Fruit fly (Drosophila melanogaster): ENCODE measurements around the gene Atg4a.

Atg4a gene

DNA sequence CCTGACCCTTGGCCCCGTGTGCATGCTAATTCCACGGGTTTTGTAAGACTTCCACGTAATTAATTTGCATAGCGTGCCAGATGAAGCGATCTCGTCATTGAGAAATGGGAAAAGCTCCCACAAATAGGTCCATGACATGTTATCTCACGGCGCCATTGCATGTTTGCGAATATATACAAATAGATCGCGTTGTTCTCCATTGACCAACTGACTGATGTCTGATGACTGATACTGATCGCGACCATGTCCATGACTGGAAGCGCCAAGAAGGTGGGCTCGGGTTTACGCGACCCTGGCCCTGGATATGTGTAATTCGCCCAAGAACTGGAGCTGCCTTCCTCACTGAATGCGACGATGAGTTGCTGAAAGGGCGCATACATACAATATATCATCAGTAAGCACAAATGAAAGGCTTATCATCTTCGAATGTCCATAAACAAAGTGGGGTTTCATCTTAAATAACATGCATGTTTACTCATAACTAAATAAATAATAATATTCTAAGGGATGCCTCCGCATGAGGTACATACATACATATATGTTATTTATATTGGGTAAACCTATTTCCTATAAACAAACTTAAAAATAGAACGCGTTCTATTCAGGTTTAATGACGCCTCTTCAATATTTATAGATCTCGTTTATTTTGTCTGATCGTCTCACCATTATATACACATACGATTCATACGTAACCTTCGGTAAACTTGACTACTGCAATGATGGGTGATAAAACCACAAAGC, 42.5 kb downstream of the Atg4a start (continued):
- TF ChIP-seq dmrt99B (tag; optimal IDR thresholded peaks at IDR 0.05) (peak; percentile 44), CG10654 (GFP tag; optimal IDR thresholded peaks at IDR 0.05) (peak; percentile 3), sima (GFP tag; optimal IDR thresholded peaks at IDR 0.05) (no peak), klu (GFP tag; IDR thresholded peaks at IDR 0.05) (no peak), CG30020 (tag; optimal IDR thresholded peaks at IDR 0.05) (no peak), CG8089 (GFP tag; optimal IDR thresholded peaks at IDR 0.05) (no peak), PHDP (tag; optimal IDR thresholded peaks at IDR 0.05) (peak; percentile 65), CG14860 (GFP tag; IDR thresholded peaks at IDR 0.05; ENCODE audit: partially characterized antibody) (no peak), Sox100B (GFP tag; optimal IDR thresholded peaks at IDR 0.05) (peak; percentile 57), grn (GFP tag; optimal IDR thresholded peaks at IDR 0.05) (peak; percentile 51), CG1832 (GFP tag; optimal IDR thresholded peaks at IDR 0.05) (no peak), CG8924 (tag; optimal IDR thresholded peaks at IDR 0.05) (peak; percentile 48), Blimp-1 (GFP tag; optimal IDR thresholded peaks at IDR 0.05) (peak; percentile 77), tap (tag; optimal IDR thresholded peaks at IDR 0.05) (peak; percentile 47), hbn (GFP tag; IDR thresholded peaks at IDR 0.05; ENCODE audit: partially characterized antibody) (no peak), bab2 (GFP tag; optimal IDR thresholded peaks at IDR 0.05) (peak; percentile 67), tin (GFP tag; optimal IDR thresholded peaks at IDR 0.05) (no peak), Atf-2 (GFP tag; optimal IDR thresholded peaks at IDR 0.05) (no peak), CG17612 (GFP tag; IDR thresholded peaks at IDR 0.05) (no peak), CG12104 (GFP tag; optimal IDR thresholded peaks at IDR 0.05) (no peak), sna (GFP tag; IDR thresholded peaks at IDR 0.05; ENCODE audit: partially characterized antibody) (no peak), CG16813 (GFP tag; IDR thresholded peaks at IDR 0.05; ENCODE audit: partially characterized antibody) (no peak), corto (GFP tag; optimal IDR thresholded peaks at IDR 0.05) (no peak), CG10274 (GFP tag; optimal IDR thresholded peaks at IDR 0.05) (no peak), shn (GFP tag; optimal IDR thresholded peaks at IDR 0.05) (no peak), Oaz (GFP tag; IDR thresholded peaks at IDR 0.05) (no peak), toy (GFP tag; IDR thresholded peaks at IDR 0.05) (no peak), tio (GFP tag; optimal IDR thresholded peaks at IDR 0.05) (no peak), Chrac-16 (GFP tag; optimal IDR thresholded peaks at IDR 0.05) (no peak), Hr39 (optimal IDR thresholded peaks at IDR 0.05) (no peak), phol (tag; optimal IDR thresholded peaks at IDR 0.05) (peak; percentile 22), Antp (GFP tag; optimal IDR thresholded peaks at IDR 0.05) (no peak), vvl (GFP tag; IDR thresholded peaks at IDR 0.05) (peak; percentile 15; the same call in 1 of the 2 replicates), emc (GFP tag; optimal IDR thresholded peaks at IDR 0.05) (no peak), CTCF (GFP tag; optimal IDR thresholded peaks at IDR 0.05) (no peak), pita (GFP tag; optimal IDR thresholded peaks at IDR 0.05) (no peak), CG10147 (GFP tag; optimal IDR thresholded peaks at IDR 0.05) (no peak), TFAM (GFP tag; optimal IDR thresholded peaks at IDR 0.05) (no peak), NFAT (GFP tag; IDR thresholded peaks at IDR 0.05) (no peak), CG1529 (GFP tag; optimal IDR thresholded peaks at IDR 0.05) (peak; percentile 64), CG6272 (GFP tag; IDR thresholded peaks at IDR 0.05) (no peak), Dll (GFP tag; IDR thresholded peaks at IDR 0.05; ENCODE audit: partially characterized antibody) (no peak), Tbp (GFP tag; optimal IDR thresholded peaks at IDR 0.05) (no peak), unc-4 (GFP tag; IDR thresholded peaks at IDR 0.05; ENCODE audit: partially characterized antibody) (no peak), Hand (GFP tag; optimal IDR thresholded peaks at IDR 0.05) (no peak), CoRest (tag; optimal IDR thresholded peaks at IDR 0.05) (peak; percentile 34), YL-1 (GFP tag; optimal IDR thresholded peaks at IDR 0.05) (peak; percentile 5), CG12942 (GFP tag; optimal IDR thresholded peaks at IDR 0.05) (peak; percentile 1), CG15011 (GFP tag; optimal IDR thresholded peaks at IDR 0.05) (no peak), unpg (GFP tag; optimal IDR thresholded peaks at IDR 0.05) (peak; percentile 55)

All from whole organism, embryonic.